Fruit fly (Drosophila melanogaster): ENCODE results near the gene CG44838.

dm6 chr3L:9460775-9461491, at the start of gene CG44838, which contains the start of gene CG3434:
- TF ChIP-seq usp (GFP tag; optimal IDR thresholded peaks at IDR 0.05) (no peak), psq (optimal IDR thresholded peaks at IDR 0.05) (no peak), pan (optimal IDR thresholded peaks at IDR 0.05) (no peak)
